Worm (Caenorhabditis elegans) whole organism, early embryonic: ENCODE data around the gene F55G11.7.

Experiments
- B0310.2 ChIP-seq: sonication (generic microtip); optimal IDR thresholded peaks from 2 replicates; lab custom pipeline; 2016; ENCODE audit warnings: mild to moderate bottlenecking, missing genetic modification characterization, missing compliant biosample characterization
- F13C5.2 ChIP-seq: sonication (generic microtip); optimal IDR thresholded peaks from 2 replicates; lab custom pipeline; 2017; ENCODE audit warnings: mild to moderate bottlenecking, missing genetic modification characterization, inconsistent platforms, missing compliant biosample characterization
- aly-1 ChIP-seq: sonication (generic microtip); optimal IDR thresholded peaks from 2 replicates; lab custom pipeline; 2016; ENCODE audit warnings: missing genetic modification characterization, missing compliant biosample characterization
- ama-1 ChIP-seq: fragments of 150-350 bp; optimal IDR thresholded peaks from 2 replicates; lab custom pipeline; 2014
- ceh-13 ChIP-seq: fragments of 200-800 bp; sonication (Bioruptor generic); optimal IDR thresholded peaks from 2 replicates; lab custom pipeline; 2018; ENCODE audit warnings: mild to moderate bottlenecking, missing genetic modification characterization, missing compliant biosample characterization
- flt-1 ChIP-seq: fragments of 200-800 bp; sonication (Bioruptor generic); IDR thresholded peaks from 2 replicates; pipeline ENCODE4 v1.3.6; 2022; ENCODE audit warnings: missing genetic modification characterization, missing compliant biosample characterization
- hmg-4 ChIP-seq: fragments of 200-800 bp; sonication (Bioruptor generic); optimal IDR thresholded peaks from 2 replicates; lab custom pipeline; 2018; ENCODE audit warnings: mild to moderate bottlenecking, missing genetic modification characterization, missing compliant biosample characterization
- scrt-1 ChIP-seq: fragments of 200-800 bp; sonication (Bioruptor generic); IDR thresholded peaks from 2 replicates; pipeline ENCODE4 v1.3.6; 2022; ENCODE audit warnings: missing genetic modification characterization, missing compliant biosample characterization
- sea-1 ChIP-seq: fragments of 200-800 bp; sonication (Bioruptor generic); conservative IDR thresholded peaks from 2 replicates; pipeline ENCODE4 v1.3.6; 2022; ENCODE audit warnings: missing genetic modification characterization, missing compliant biosample characterization
- tbx-37 ChIP-seq: fragments of 200-800 bp; sonication (Bioruptor generic); conservative IDR thresholded peaks from 2 replicates; pipeline ENCODE4 v1.3.6; 2022; ENCODE audit warnings: missing genetic modification reagents, missing genetic modification characterization, missing compliant biosample characterization
- tra-4 ChIP-seq: sonication (generic microtip); optimal IDR thresholded peaks from 2 replicates; lab custom pipeline; 2017; ENCODE audit warnings: missing genetic modification characterization, missing compliant biosample characterization

ce11 chrIV:12965074-12965473 lies 4.8 kb downstream of the F55G11.7 start, which contains the start of gene dod-22:
- TF ChIP-seq ama-1 (lab: Kevin White, UChicago) (no peak), F13C5.2 (tag; lab: Kevin White, UChicago) (no peak), flt-1 (GFP tag; lab: Robert Waterston, UW) (no peak), aly-1 (no peak), tra-4 (tag; lab: Kevin White, UChicago) (no peak), scrt-1 (GFP tag; lab: Robert Waterston, UW) (no peak), sea-1 (GFP tag; lab: Robert Waterston, UW) (no peak), ceh-13 (GFP tag; lab: Kevin White, UChicago) (no peak), tbx-37 (no peak), B0310.2 (no peak), hmg-4 (GFP tag; lab: Kevin White, UChicago) (no peak)
